Worm (Caenorhabditis elegans) whole organism, early embryonic: Measurements from ENCODE around the gene B0495.7.

Experiments used
- B0310.2 ChIP-seq: sonication (generic microtip); optimal IDR thresholded peaks from 2 replicates; lab custom pipeline; 2016; ENCODE audit warnings: mild to moderate bottlenecking, missing genetic modification characterization, missing compliant biosample characterization
- F13C5.2 ChIP-seq: sonication (generic microtip); optimal IDR thresholded peaks from 2 replicates; lab custom pipeline; 2017; ENCODE audit warnings: mild to moderate bottlenecking, missing genetic modification characterization, inconsistent platforms, missing compliant biosample characterization
- aly-1 ChIP-seq: sonication (generic microtip); optimal IDR thresholded peaks from 2 replicates; lab custom pipeline; 2016; ENCODE audit warnings: missing genetic modification characterization, missing compliant biosample characterization
- ama-1 ChIP-seq: fragments of 150-350 bp; optimal IDR thresholded peaks from 2 replicates; lab custom pipeline; 2014
- ceh-13 ChIP-seq: fragments of 200-800 bp; sonication (Bioruptor generic); optimal IDR thresholded peaks from 2 replicates; lab custom pipeline; 2018; ENCODE audit warnings: mild to moderate bottlenecking, missing genetic modification characterization, missing compliant biosample characterization
- ceh-36 ChIP-seq: sonication (generic microtip); optimal IDR thresholded peaks from 2 replicates; lab custom pipeline; 2016; ENCODE audit warnings: missing genetic modification characterization, inconsistent platforms, missing compliant biosample characterization
- ets-7 ChIP-seq: sonication (generic microtip); optimal IDR thresholded peaks from 2 replicates; lab custom pipeline; 2016; ENCODE audit warnings: missing genotype, missing genetic modification characterization, missing compliant biosample characterization
- flt-1 ChIP-seq: fragments of 200-800 bp; sonication (Bioruptor generic); IDR thresholded peaks from 2 replicates; pipeline ENCODE4 v1.3.6; 2022; ENCODE audit warnings: missing genetic modification characterization, missing compliant biosample characterization
- hmbx-1 ChIP-seq: sonication (generic microtip); optimal IDR thresholded peaks from 2 replicates; lab custom pipeline; 2016; ENCODE audit warnings: mild to moderate bottlenecking, missing genetic modification characterization, missing compliant biosample characterization
- hmg-4 ChIP-seq: fragments of 200-800 bp; sonication (Bioruptor generic); optimal IDR thresholded peaks from 2 replicates; lab custom pipeline; 2018; ENCODE audit warnings: mild to moderate bottlenecking, missing genetic modification characterization, missing compliant biosample characterization
- hnd-1 ChIP-seq: sonication (generic microtip); optimal IDR thresholded peaks from 2 replicates; lab custom pipeline; 2016; ENCODE audit warnings: missing genetic modification characterization, missing compliant biosample characterization
- pes-1 ChIP-seq: fragments of 200-800 bp; sonication (Bioruptor generic); IDR thresholded peaks from 2 replicates; pipeline ENCODE4 v1.3.6; 2022; ENCODE audit warnings: missing genetic modification reagents, missing genetic modification characterization, missing compliant biosample characterization
- scrt-1 ChIP-seq: fragments of 200-800 bp; sonication (Bioruptor generic); IDR thresholded peaks from 2 replicates; pipeline ENCODE4 v1.3.6; 2022; ENCODE audit warnings: missing genetic modification characterization, missing compliant biosample characterization
- sea-1 ChIP-seq: fragments of 200-800 bp; sonication (Bioruptor generic); conservative IDR thresholded peaks from 2 replicates; pipeline ENCODE4 v1.3.6; 2022; ENCODE audit warnings: missing genetic modification characterization, missing compliant biosample characterization
- tbx-11 ChIP-seq: fragments of 200-800 bp; sonication (Bioruptor generic); IDR thresholded peaks from 2 replicates; pipeline ENCODE4 v1.3.6; 2022; ENCODE audit warnings: missing genetic modification characterization, missing compliant biosample characterization
- tbx-37 ChIP-seq: fragments of 200-800 bp; sonication (Bioruptor generic); conservative IDR thresholded peaks from 2 replicates; pipeline ENCODE4 v1.3.6; 2022; ENCODE audit warnings: missing genetic modification reagents, missing genetic modification characterization, missing compliant biosample characterization
- tra-4 ChIP-seq: sonication (generic microtip); optimal IDR thresholded peaks from 2 replicates; lab custom pipeline; 2017; ENCODE audit warnings: missing genetic modification characterization, missing compliant biosample characterization

The B0495.7 gene

ce11 chrII:7699009-7699408 is 6.0 kb downstream of the B0495.7 start, which contains the start of the genes moa-2 and cdk-11.1:
moa-2 (minus strand) TSS chrII:7699033.
cdk-11.1 (plus strand) TSS chrII:7699235.
- TF ChIP-seq tbx-11 (GFP tag; lab: Robert Waterston, UW) (no peak), ama-1 (lab: Kevin White, UChicago) (no peak), F13C5.2 (tag; lab: Kevin White, UChicago) (no peak), aly-1 (tag; lab: Kevin White, UChicago) (no peak), ceh-13 (GFP tag; lab: Kevin White, UChicago) (no peak), scrt-1 (GFP tag; lab: Robert Waterston, UW) (no peak), B0310.2 (tag; lab: Kevin White, UChicago) (no peak), ets-7 (no peak), tbx-37 (GFP tag; lab: Robert Waterston, UW) (no peak), flt-1 (no peak), pes-1 (GFP tag; lab: Robert Waterston, UW) (no peak), hnd-1 (tag; lab: Kevin White, UChicago) (no peak), ceh-36 (tag; lab: Kevin White, UChicago) (no peak), hmg-4 (GFP tag; lab: Kevin White, UChicago) (no peak), sea-1 (GFP tag; lab: Robert Waterston, UW) (no peak)

- TF ChIP-seq hmg-4 (GFP tag; lab: Kevin White, UChicago), result no peak
- TF ChIP-seq ets-7, result no peak
- TF ChIP-seq ceh-36 (tag; lab: Kevin White, UChicago), result no peak
- no peak for TF ChIP-seq F13C5.2 (tag; lab: Kevin White, UChicago)
These were observed 6.6 kb downstream of the B0495.7 start, which contains the start of gene B0495.5 for ce11 chrII:7698406-7698805. B0495.5 (minus strand) TSS chrII:7698506.

ce11 chrII:7697156-7697555 is 7.9 kb downstream of the B0495.7 start:
- no peak for TF ChIP-seq hmbx-1 (tag; lab: Kevin White, UChicago)
- no peak for TF ChIP-seq ets-7
- no peak for TF ChIP-seq aly-1 (tag; lab: Kevin White, UChicago)
- no peak for TF ChIP-seq ama-1 (lab: Kevin White, UChicago)
- no peak for TF ChIP-seq tra-4 (tag; lab: Kevin White, UChicago)
- TF ChIP-seq tbx-37 (GFP tag; lab: Robert Waterston, UW), result no peak
- TF ChIP-seq ceh-13 (GFP tag; lab: Kevin White, UChicago), result no peak
- no peak for TF ChIP-seq sea-1 (GFP tag; lab: Robert Waterston, UW)
- TF ChIP-seq F13C5.2 (tag; lab: Kevin White, UChicago), result no peak
- no peak for TF ChIP-seq B0310.2 (tag; lab: Kevin White, UChicago)
- no peak for TF ChIP-seq scrt-1 (GFP tag; lab: Robert Waterston, UW)
- TF ChIP-seq tbx-11 (GFP tag; lab: Robert Waterston, UW), result no peak
- TF ChIP-seq pes-1 (GFP tag; lab: Robert Waterston, UW), result no peak
- TF ChIP-seq hmg-4 (GFP tag; lab: Kevin White, UChicago), result no peak
- no peak for TF ChIP-seq flt-1
- TF ChIP-seq ceh-36 (tag; lab: Kevin White, UChicago), result no peak

ce11 chrII:7695636-7696035 is 9.4 kb downstream of the B0495.7 start:
- no peak for TF ChIP-seq ets-7
- no peak for TF ChIP-seq flt-1
- no peak for TF ChIP-seq tra-4 (tag; lab: Kevin White, UChicago)
- TF ChIP-seq ama-1 (lab: Kevin White, UChicago), result no peak
- TF ChIP-seq ceh-13 (GFP tag; lab: Kevin White, UChicago), result no peak
- TF ChIP-seq tbx-11 (GFP tag; lab: Robert Waterston, UW), result no peak
- TF ChIP-seq pes-1 (GFP tag; lab: Robert Waterston, UW), result no peak

ce11 chrII:7694745-7695144 is 10.3 kb downstream of the B0495.7 start:
- TF ChIP-seq scrt-1 (GFP tag; lab: Robert Waterston, UW) (no peak), B0310.2 (tag; lab: Kevin White, UChicago) (no peak), sea-1 (GFP tag; lab: Robert Waterston, UW) (no peak), F13C5.2 (tag; lab: Kevin White, UChicago) (no peak), aly-1 (tag; lab: Kevin White, UChicago) (no peak), hmbx-1 (tag; lab: Kevin White, UChicago) (no peak), ets-7 (no peak), ceh-36 (tag; lab: Kevin White, UChicago) (no peak), ceh-13 (GFP tag; lab: Kevin White, UChicago) (no peak), tra-4 (tag; lab: Kevin White, UChicago) (no peak)

ce11 chrII:7693929-7694328 is 11.1 kb downstream of the B0495.7 start, which contains the start of gene nhx-2:
nhx-2 (minus strand) TSS chrII:7693957.
- TF ChIP-seq flt-1 (no peak), ceh-36 (tag; lab: Kevin White, UChicago) (no peak), ceh-13 (GFP tag; lab: Kevin White, UChicago) (no peak), hnd-1 (tag; lab: Kevin White, UChicago) (no peak), ets-7 (no peak), F13C5.2 (tag; lab: Kevin White, UChicago) (no peak), sea-1 (GFP tag; lab: Robert Waterston, UW) (no peak), tra-4 (tag; lab: Kevin White, UChicago) (no peak), aly-1 (tag; lab: Kevin White, UChicago) (no peak), tbx-11 (GFP tag; lab: Robert Waterston, UW) (no peak), pes-1 (GFP tag; lab: Robert Waterston, UW) (no peak), tbx-37 (GFP tag; lab: Robert Waterston, UW) (no peak), scrt-1 (GFP tag; lab: Robert Waterston, UW) (no peak)

- TF ChIP-seq tra-4 (tag; lab: Kevin White, UChicago), result no peak
- TF ChIP-seq ets-7, result no peak
- TF ChIP-seq F13C5.2 (tag; lab: Kevin White, UChicago), result no peak
- TF ChIP-seq sea-1 (GFP tag; lab: Robert Waterston, UW), result no peak
- no peak for TF ChIP-seq tbx-37 (GFP tag; lab: Robert Waterston, UW)
- TF ChIP-seq flt-1, result no peak
- TF ChIP-seq hmg-4 (GFP tag; lab: Kevin White, UChicago), result no peak
- no peak for TF ChIP-seq B0310.2 (tag; lab: Kevin White, UChicago)
- no peak for TF ChIP-seq ceh-36 (tag; lab: Kevin White, UChicago)
- no peak for TF ChIP-seq ceh-13 (GFP tag; lab: Kevin White, UChicago)
- no peak for TF ChIP-seq aly-1 (tag; lab: Kevin White, UChicago)
- no peak for TF ChIP-seq scrt-1 (GFP tag; lab: Robert Waterston, UW)
- TF ChIP-seq tbx-11 (GFP tag; lab: Robert Waterston, UW), result no peak
- TF ChIP-seq pes-1 (GFP tag; lab: Robert Waterston, UW), result no peak
- TF ChIP-seq hnd-1 (tag; lab: Kevin White, UChicago), result no peak
These were observed 14.6 kb downstream of the B0495.7 start, which contains the start of gene pid-1 for ce11 chrII:7690384-7690783. pid-1 (minus strand) TSS chrII:7690556.
